Worm (Caenorhabditis elegans) whole organism, L1 larva: ENCODE measurements around the gene R05D8.7.

Source experiments
- elt-3 ChIP-seq, 6 experiments: fragments of 150-350 bp in 1 of 6; sonication (generic microtip); optimal IDR thresholded peaks; 2 replicates each; lab custom pipeline; 2017 to 2018; ENCODE audit warnings: missing biosample characterization in 6 of 6, missing genetic modification characterization in 6 of 6, inconsistent platforms in 1 of 6
- mab-9 ChIP-seq: fragments of 200-800 bp; sonication (Bioruptor generic); IDR thresholded peaks from 2 replicates; pipeline ENCODE4 v1.3.6; 2022; ENCODE audit warnings: missing genetic modification reagents, missing genetic modification characterization, missing compliant biosample characterization
- mef-2 ChIP-seq: fragments of 150-350 bp; optimal IDR thresholded peaks from 2 replicates; lab custom pipeline; 2014; ENCODE audit warnings: missing biosample characterization, missing genetic modification characterization

DNA sequence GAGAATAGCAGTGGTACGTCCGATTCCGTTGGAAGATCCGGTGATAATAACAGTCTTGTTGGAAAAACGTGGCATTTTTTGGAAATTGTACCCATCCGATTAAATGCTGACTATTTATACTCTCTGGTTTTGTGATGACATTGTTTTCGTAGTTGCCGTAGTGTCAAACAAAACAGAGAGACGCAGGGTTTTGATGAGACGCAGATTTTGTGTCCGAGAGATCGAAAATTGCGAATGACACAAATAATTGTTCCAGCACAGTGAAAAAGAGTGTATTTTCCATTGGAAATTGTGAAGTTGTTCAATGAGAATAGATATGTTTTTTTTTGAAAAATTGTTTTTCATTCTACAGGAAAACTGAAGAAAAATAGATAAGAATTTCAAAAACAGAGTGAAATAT, at the start of gene R05D8.7:
- TF ChIP-seq mab-9 (GFP tag; lab: Robert Waterston, UW) = no peak
- TF ChIP-seq elt-3 (tag; optimal IDR thresholded peaks at IDR 0.05; lab: Kevin White, UChicago) = no peak
- TF ChIP-seq mef-2 (tag; lab: Kevin White, UChicago) = no peak
